Fruit fly (Drosophila melanogaster) whole organism: ENCODE results near the gene CG12012.

Source experiments
- CG8478 ChIP-seq: fragments of >200 bp; optimal IDR thresholded peaks from 2 replicates; lab custom pipeline; 2018; ENCODE audit warnings: inconsistent platforms
- Dll ChIP-seq: fragments of >200 bp; optimal IDR thresholded peaks from 2 replicates; lab custom pipeline; 2017
- EcR ChIP-seq, 2 experiments: fragments of >200 bp; optimal IDR thresholded peaks; 2 replicates each; lab custom pipeline; 2017; ENCODE audit warnings: missing biosample characterization in 2 of 2, missing genetic modification characterization in 2 of 2, missing genetic modification reagents in 2 of 2
- pan ChIP-seq: fragments of >200 bp; optimal IDR thresholded peaks from 2 replicates; lab custom pipeline; 2017
- psq ChIP-seq: fragments of >200 bp; optimal IDR thresholded peaks from 2 replicates; lab custom pipeline; 2017
- usp ChIP-seq: fragments of >200 bp; optimal IDR thresholded peaks from 2 replicates; lab custom pipeline; 2017; ENCODE audit warnings: missing biosample characterization, missing genetic modification characterization, mixed read lengths

CG12012 gene

dm6 chr3L:3369256-3369655 lies 7.3 kb upstream of the CG12012 start, which contains the start of gene Drs:
Gene Drs (plus strand): TSS chr3L:3369556.
- TF ChIP-seq EcR (GFP tag; optimal IDR thresholded peaks at IDR 0.05; lab: Kevin White, UChicago) (no peak), psq (lab: Kevin White, UChicago) (no peak)

- TF ChIP-seq pan (lab: Kevin White, UChicago) (no peak), CG8478 (lab: Kevin White, UChicago) (peak; percentile 36)
Observed at dm6 chr3L:3373994-3374623, 2.4 kb upstream of the CG12012 start, which contains the start of the genes Ythdc1 and CG12010. Gene Ythdc1 (minus strand): TSS chr3L:3374170. Gene CG12010 (plus strand): TSS chr3L:3374282.

- no peak for TF ChIP-seq EcR (GFP tag; optimal IDR thresholded peaks at IDR 0.05; lab: Kevin White, UChicago)
- no peak for TF ChIP-seq Dll (lab: Kevin White, UChicago)
- TF ChIP-seq CG8478 (lab: Kevin White, UChicago), result no peak
Observed at dm6 chr3L:3377247-3377964, 849 bp downstream of the CG12012 start.

- no peak for TF ChIP-seq EcR (GFP tag; optimal IDR thresholded peaks at IDR 0.05; lab: Kevin White, UChicago)
- peak; percentile 84 for TF ChIP-seq pan (lab: Kevin White, UChicago)
Observed at dm6 chr3L:3377965-3378292, 1.4 kb downstream of the CG12012 start, which contains the start of gene Ids. Gene Ids (plus strand): TSS chr3L:3378268.

- TF ChIP-seq Dll (lab: Kevin White, UChicago) (no peak), psq (lab: Kevin White, UChicago) (no peak), EcR (GFP tag; optimal IDR thresholded peaks at IDR 0.05; lab: Kevin White, UChicago) (no peak), usp (no peak), pan (lab: Kevin White, UChicago) (no peak), CG8478 (lab: Kevin White, UChicago) (no peak)
Observed at dm6 chr3L:3380225-3381043, 3.9 kb downstream of the CG12012 start.

- TF ChIP-seq Dll (lab: Kevin White, UChicago) (no peak), usp (no peak), pan (lab: Kevin White, UChicago) (no peak), EcR (GFP tag; optimal IDR thresholded peaks at IDR 0.05; lab: Kevin White, UChicago) (no peak), CG8478 (lab: Kevin White, UChicago) (no peak), psq (lab: Kevin White, UChicago) (no peak)
Observed at dm6 chr3L:3381869-3382488, 5.4 kb downstream of the CG12012 start.

- TF ChIP-seq EcR (GFP tag; optimal IDR thresholded peaks at IDR 0.05; lab: Kevin White, UChicago), result no peak
- no peak for TF ChIP-seq psq (lab: Kevin White, UChicago)
- no peak for TF ChIP-seq CG8478 (lab: Kevin White, UChicago)
- TF ChIP-seq usp, result no peak
- no peak for TF ChIP-seq pan (lab: Kevin White, UChicago)
- TF ChIP-seq Dll (lab: Kevin White, UChicago), result no peak
Observed at dm6 chr3L:3382489-3382879, 5.9 kb downstream of the CG12012 start.

dm6 chr3L:3383965-3384595 lies 7.5 kb downstream of the CG12012 start:
- peak in 1 of 2 experiments; percentile 46 for TF ChIP-seq EcR (GFP tag; optimal IDR thresholded peaks at IDR 0.05; lab: Kevin White, UChicago)
- no peak for TF ChIP-seq pan (lab: Kevin White, UChicago)
- peak; percentile 53 for TF ChIP-seq Dll (lab: Kevin White, UChicago)

dm6 chr3L:3384596-3385436 lies 8.3 kb downstream of the CG12012 start:
- TF ChIP-seq usp (no peak), CG8478 (lab: Kevin White, UChicago) (no peak), EcR (GFP tag; optimal IDR thresholded peaks at IDR 0.05; lab: Kevin White, UChicago) (no peak), pan (lab: Kevin White, UChicago) (peak; percentile 92)

dm6 chr3L:3385437-3385802 lies 8.9 kb downstream of the CG12012 start:
- TF ChIP-seq usp (no peak), EcR (GFP tag; optimal IDR thresholded peaks at IDR 0.05; lab: Kevin White, UChicago) (no peak), psq (lab: Kevin White, UChicago) (no peak), Dll (lab: Kevin White, UChicago) (no peak), CG8478 (lab: Kevin White, UChicago) (no peak), pan (lab: Kevin White, UChicago) (no peak)

dm6 chr3L:3386730-3387129 lies 10.2 kb downstream of the CG12012 start:
- TF ChIP-seq psq (lab: Kevin White, UChicago) (no peak), pan (lab: Kevin White, UChicago) (no peak), usp (no peak), Dll (lab: Kevin White, UChicago) (no peak), EcR (GFP tag; optimal IDR thresholded peaks at IDR 0.05; lab: Kevin White, UChicago) (no peak), CG8478 (lab: Kevin White, UChicago) (no peak)
